Fruit fly (Drosophila melanogaster): ENCODE results near the gene CG44325.
A peak's percentile ranks its signal among the peaks of the same experiment; 100 is the strongest.

Gene CG44325

DNA sequence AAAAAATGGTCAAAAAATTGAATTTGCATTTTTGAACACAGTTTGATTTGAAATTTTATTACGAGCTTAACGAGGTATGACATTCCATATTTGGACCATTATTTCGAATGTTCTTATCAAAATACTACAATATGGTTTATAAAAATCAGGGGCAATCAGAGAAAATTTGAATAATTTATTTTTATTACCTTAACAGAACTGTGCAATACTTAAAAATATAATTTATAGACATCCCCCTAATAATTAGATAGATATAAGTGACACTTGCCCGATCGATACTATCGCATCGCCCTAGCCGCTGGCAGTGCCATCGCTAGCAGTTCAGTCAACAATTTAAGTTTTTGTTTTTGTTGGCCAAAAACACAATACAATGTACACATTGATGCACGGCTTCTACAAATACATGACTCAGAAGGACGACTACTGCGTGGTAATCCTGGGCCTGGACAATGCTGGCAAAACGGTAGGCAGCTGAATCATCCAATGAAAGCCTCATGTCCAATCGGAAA lies 28.5 kb upstream of the CG44325 start, which contains the start of gene Arfrp1 (continued):
- TF ChIP-seq CG10565 (GFP tag; optimal IDR thresholded peaks at IDR 0.05) (no peak), CG9932 (GFP tag; IDR thresholded peaks at IDR 0.05) (peak; percentile 59), CG6765 (GFP tag; optimal IDR thresholded peaks at IDR 0.05) (no peak), Elba2 (GFP tag; optimal IDR thresholded peaks at IDR 0.05) (peak; percentile 62), chinmo (GFP tag; IDR thresholded peaks at IDR 0.05; ENCODE audit: partially characterized antibody) (0 out of 4 replicates have a peak, but pooled peaks have one; percentile 72), CG12942 (GFP tag; optimal IDR thresholded peaks at IDR 0.05) (no peak), ase (GFP tag; IDR thresholded peaks at IDR 0.05) (no peak), CG11456 (GFP tag; IDR thresholded peaks at IDR 0.05) (0 out of 3 replicates have a peak, but pooled peaks have one; percentile 35), CG13287 (GFP tag; IDR thresholded peaks at IDR 0.05; ENCODE audit: partially characterized antibody) (peak; percentile 79), Opbp (GFP tag; IDR thresholded peaks at IDR 0.05; ENCODE audit: partially characterized antibody) (peak; percentile 90), ato (GFP tag; IDR thresholded peaks at IDR 0.05; ENCODE audit: partially characterized antibody) (peak; percentile 55; the same call in 1 of the 2 replicates), jigr1 (GFP tag; IDR thresholded peaks at IDR 0.05) (no peak), B-H2 (GFP tag; optimal IDR thresholded peaks at IDR 0.05) (no peak), Dbx (GFP tag; IDR thresholded peaks at IDR 0.05) (0 out of 3 replicates have a peak, but pooled peaks have one; percentile 5), fd96Cb (tag; optimal IDR thresholded peaks at IDR 0.05) (no peak), lilli (GFP tag; optimal IDR thresholded peaks at IDR 0.05) (no peak), CG15269 (tag; optimal IDR thresholded peaks at IDR 0.05) (no peak), CG11695 (GFP tag; IDR thresholded peaks at IDR 0.05) (no peak), Dad (GFP tag; optimal IDR thresholded peaks at IDR 0.05) (no peak), repo (GFP tag; optimal IDR thresholded peaks at IDR 0.05) (no peak), Lhr (GFP tag; optimal IDR thresholded peaks at IDR 0.05) (no peak), bcd (GFP tag; optimal IDR thresholded peaks at IDR 0.05) (no peak), dysf (GFP tag; IDR thresholded peaks at IDR 0.05) (0 out of 3 replicates have a peak, but pooled peaks have one; percentile 22), hkb (optimal IDR thresholded peaks at IDR 0.05) (no peak), hkb (GFP tag; IDR thresholded peaks at IDR 0.05) (no peak), pho (GFP tag; optimal IDR thresholded peaks at IDR 0.05) (no peak), zen2 (GFP tag; IDR thresholded peaks at IDR 0.05; ENCODE audit: partially characterized antibody) (0 out of 3 replicates have a peak, but pooled peaks have one; percentile 44), Camta (GFP tag; optimal IDR thresholded peaks at IDR 0.05) (peak; percentile 21), CG13424 (tag; optimal IDR thresholded peaks at IDR 0.05) (peak; percentile 32), MBD-R2 (GFP tag; IDR thresholded peaks at IDR 0.05) (peak; percentile 51), CG43689 (GFP tag; IDR thresholded peaks at IDR 0.05) (no peak), row (GFP tag; IDR thresholded peaks at IDR 0.05) (peak; percentile 75), CG12104 (GFP tag; optimal IDR thresholded peaks at IDR 0.05) (peak; percentile 55), CG8478 (optimal IDR thresholded peaks at IDR 0.05) (no peak), ewg (GFP tag; optimal IDR thresholded peaks at IDR 0.05) (no peak), eve (GFP tag; optimal IDR thresholded peaks at IDR 0.05) (no peak), CG15696 (tag; optimal IDR thresholded peaks at IDR 0.05) (no peak), twi (tag; optimal IDR thresholded peaks at IDR 0.05) (no peak), chn (GFP tag; optimal IDR thresholded peaks at IDR 0.05) (no peak), eyg (GFP tag; optimal IDR thresholded peaks at IDR 0.05) (no peak), CG12744 (GFP tag; optimal IDR thresholded peaks at IDR 0.05) (no peak), sim (GFP tag; IDR thresholded peaks at IDR 0.05) (no peak), CG3847 (GFP tag; IDR thresholded peaks at IDR 0.05) (no peak), CG4617 (GFP tag; optimal IDR thresholded peaks at IDR 0.05; ENCODE audit: borderline replicate concordance) (peak; percentile 5), tna (GFP tag; IDR thresholded peaks at IDR 0.05; ENCODE audit: partially characterized antibody) (peak; percentile 65), gce (GFP tag; IDR thresholded peaks at IDR 0.05) (no peak), Ets65A (GFP tag) (peak; percentile 89), Fer1 (GFP tag; optimal IDR thresholded peaks at IDR 0.05) (no peak), CG7786 (GFP tag; optimal IDR thresholded peaks at IDR 0.05) (peak; percentile 4), amos (GFP tag; IDR thresholded peaks at IDR 0.05; ENCODE audit: partially characterized antibody) (peak; percentile 90), trem (tag; optimal IDR thresholded peaks at IDR 0.05) (peak; percentile 3)

All from whole organism, embryonic.